Worm (Caenorhabditis elegans): Measurements from ENCODE around the gene rin-1.

The rin-1 gene

DNA sequence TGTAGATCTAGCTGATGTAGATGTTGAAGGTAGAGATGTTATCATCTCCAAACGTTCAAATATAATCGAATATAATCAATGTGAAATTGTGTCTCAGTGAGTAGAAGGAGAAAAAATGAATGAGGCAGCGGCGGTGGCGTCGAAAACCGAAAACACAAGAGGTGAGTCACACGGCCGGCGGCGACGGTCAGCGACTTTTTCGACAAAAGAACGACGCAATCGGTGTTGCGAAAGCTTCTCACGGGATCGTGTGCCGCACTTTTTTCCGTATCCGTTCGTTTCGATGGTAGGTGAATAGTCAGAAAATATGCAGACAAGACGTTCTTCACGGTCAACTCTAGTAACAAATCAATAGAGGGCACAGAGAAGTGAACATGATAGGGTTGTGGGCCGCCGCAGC, at the start of gene rin-1:
TSS of gene rin-1 (minus strand) at position 101 of the 400 bp plus-strand sequence.
- no peak for TF ChIP-seq unc-62 (GFP tag; optimal IDR thresholded peaks at IDR 0.05)

DNA sequence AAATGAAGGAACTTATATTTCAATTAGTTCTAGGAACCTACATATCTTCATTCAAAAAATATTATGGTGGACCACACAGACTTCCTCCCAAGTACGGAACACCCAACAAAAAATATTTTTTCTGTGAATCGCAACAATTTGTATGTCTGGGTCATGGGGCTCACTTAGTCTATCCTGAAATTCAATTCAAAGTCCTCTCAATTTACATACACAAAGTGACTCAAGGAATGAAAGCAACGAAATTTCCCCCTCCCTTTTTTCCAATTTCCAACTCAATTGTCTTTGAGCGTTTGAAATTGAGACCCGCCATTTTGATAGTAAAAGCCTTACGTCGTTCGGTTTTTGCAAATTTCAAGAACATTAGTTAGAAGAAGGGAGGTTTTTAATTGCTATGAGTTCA, 44.0 kb upstream of the rin-1 start:
- TF ChIP-seq unc-62 (GFP tag; optimal IDR thresholded peaks at IDR 0.05): no peak

DNA sequence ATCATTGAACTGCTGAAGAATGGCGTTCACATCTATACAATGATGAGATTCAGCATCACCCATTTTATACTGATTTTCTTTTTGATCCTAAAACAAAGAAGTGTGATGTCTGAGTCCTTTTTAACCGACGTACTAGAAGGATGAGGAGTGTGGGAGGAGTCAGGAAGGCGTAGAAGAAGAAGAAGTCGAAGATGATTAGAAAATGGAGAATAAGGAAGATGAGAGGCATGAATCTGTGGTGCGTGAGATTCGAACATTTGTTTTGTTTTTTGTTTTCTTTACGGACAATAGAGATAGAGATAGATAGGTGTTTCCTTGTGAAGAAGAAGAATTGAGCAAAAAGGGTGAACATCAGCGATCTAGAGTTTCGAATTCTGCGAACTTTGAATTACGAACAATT, 43.1 kb upstream of the rin-1 start, which contains the start of gene npr-13:
TSS of gene npr-13 (minus strand) at position 101 of the 400 bp plus-strand sequence.
- TF ChIP-seq unc-62 (GFP tag; optimal IDR thresholded peaks at IDR 0.05): no peak

DNA sequence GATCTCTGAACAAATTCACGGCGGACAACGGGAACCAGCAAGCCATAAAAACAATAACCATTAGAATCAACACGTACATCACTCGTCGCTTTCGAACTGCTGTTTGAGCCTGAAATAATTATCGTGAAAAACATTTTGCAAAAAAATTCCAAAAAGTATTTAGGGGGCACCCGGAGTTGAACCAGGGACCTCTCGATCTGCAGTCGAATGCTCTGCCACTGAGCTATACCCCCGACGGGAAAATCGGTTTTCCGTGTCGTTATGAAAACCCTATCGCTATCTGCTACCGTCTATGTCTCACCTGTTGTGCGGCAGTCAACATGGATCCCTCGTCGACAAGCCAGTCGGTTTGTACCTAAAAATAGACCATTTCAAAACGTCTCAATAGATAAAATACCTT, 40.2 kb upstream of the rin-1 start:
- no peak for TF ChIP-seq unc-62 (GFP tag; optimal IDR thresholded peaks at IDR 0.05)

DNA sequence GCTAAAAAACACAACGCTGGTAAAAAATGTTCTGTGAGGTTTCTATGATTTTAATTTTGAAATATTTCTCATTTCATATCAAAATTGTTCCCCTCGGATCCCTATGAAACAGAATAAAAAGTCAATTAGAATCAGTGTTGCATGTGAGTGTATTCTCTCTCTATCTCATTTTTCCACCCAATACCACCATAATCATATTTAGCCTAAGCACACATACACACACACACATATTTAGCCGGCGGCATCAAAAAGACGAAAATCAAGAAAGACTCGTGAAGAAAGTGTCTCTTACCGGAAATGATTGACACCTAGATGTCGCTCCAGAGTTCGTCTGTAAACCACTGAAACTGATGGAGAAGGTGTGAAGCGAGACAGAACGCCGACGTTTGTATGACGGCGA, 38.9 kb upstream of the rin-1 start:
- TF ChIP-seq unc-62 (GFP tag; optimal IDR thresholded peaks at IDR 0.05): no peak

DNA sequence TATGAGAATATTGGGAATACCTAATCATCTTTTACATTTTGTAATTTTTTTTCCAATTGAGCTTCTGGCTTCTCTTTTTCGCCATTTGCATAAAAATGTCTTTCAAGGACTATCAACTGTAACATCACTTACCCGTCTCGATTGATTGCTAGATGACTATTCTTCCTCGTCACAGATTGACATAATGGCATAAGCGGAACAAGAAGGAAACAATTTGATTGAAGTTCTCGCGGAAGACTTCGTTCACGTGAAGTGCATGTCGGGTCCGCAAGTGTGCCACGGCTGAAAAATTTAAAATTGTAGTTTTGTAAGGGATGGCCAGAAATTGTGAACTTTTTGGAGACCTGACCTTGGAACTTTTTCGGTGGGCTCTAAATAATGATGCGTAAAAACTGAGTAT, 38.3 kb upstream of the rin-1 start:
- no peak for TF ChIP-seq unc-62 (GFP tag; optimal IDR thresholded peaks at IDR 0.05)

DNA sequence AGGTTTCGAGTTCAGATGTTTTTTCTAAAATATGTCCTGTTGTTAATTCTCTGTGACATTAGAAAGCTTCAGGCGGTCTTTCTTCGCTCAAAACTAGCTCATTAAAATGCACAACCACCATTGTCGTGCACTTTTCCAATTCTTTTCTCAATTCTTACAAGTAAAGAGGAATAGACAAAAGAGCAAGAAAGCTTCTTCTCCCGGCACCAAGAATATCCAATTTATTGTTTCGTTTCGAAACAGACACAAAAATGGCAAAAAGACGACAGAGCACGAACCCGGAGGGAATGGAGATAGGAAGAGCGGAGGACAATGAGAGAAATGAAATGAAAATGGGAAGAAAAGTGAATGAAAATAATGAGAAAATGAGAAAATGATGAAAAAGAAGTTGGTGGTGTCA, 37.2 kb upstream of the rin-1 start:
- no peak for TF ChIP-seq unc-62 (GFP tag; optimal IDR thresholded peaks at IDR 0.05)

DNA sequence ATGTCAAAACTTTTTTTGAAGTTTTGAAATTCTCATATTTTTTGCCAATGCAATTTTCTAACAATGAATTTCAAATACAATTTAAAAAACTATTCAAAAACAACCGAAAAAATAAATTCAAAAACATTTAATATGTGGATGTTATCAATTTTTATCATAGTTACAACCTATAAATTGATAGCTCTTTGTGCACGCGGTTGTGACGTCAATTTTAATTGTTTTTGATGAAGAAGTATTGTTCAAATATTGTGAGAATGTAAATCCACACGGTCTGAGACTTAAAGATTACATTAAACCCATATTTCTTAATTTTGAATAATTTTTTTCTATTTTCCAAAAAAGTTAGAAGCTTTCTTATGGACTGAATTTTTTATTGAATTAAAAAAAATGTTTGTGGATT, 36.6 kb upstream of the rin-1 start:
- TF ChIP-seq unc-62 (GFP tag; optimal IDR thresholded peaks at IDR 0.05): no peak

DNA sequence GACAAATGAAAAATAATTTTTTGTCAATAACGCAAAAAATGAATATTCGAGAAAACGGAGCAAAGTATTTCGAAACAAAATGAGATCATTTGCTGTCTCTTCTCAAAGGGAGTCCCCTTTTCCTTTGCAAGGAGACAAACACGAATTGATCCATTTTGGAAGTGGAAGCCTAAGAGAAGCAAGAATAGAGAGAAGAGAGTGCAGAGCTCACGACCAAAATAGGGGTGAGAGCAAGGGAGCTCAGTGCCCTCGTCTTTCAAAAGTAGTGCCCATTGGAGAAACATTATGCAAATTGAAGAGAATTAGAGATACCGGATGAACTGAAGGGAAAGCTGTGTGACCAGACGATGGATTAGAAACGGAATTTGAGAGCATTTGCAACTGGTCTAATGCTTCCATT, 35.8 kb upstream of the rin-1 start:
- TF ChIP-seq unc-62 (GFP tag; optimal IDR thresholded peaks at IDR 0.05): no peak

DNA sequence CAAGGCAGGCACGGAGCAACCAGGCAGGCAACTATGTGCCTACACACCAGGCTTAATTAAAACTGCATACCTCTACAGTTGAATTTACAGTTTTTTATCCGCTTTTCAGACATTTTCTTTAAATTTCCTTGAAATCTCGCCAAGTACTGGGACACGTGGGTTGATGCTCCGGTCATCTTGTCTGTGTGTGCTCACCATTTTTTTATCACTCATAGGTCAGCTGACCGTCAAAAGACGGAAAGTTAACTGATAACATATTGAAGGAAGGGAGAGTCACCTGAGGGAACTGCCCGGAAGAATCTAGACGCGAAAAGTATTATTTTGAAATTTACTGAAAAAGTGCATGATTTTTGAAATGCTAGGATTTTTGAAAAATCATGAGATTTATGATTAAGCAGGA, 35.1 kb upstream of the rin-1 start:
- no peak for TF ChIP-seq unc-62 (GFP tag; optimal IDR thresholded peaks at IDR 0.05)

DNA sequence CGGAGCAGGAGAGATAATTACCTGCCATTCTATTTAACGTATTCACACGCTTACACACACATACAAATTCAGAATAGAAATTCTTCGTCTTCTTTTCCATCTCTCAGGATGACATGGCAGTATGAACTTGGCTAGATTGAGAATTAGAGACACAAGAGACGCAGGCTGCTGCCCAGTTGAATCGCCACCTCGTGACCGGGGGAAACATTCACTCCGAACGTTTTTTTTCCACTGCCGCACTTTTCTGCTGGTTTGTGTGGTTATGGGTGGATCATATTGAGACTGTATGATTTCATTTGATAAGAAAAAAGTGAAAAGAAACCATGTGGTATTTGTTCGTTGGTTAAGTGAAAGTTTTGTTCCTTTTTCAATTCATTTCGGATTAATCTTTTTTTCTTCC, 34.2 kb upstream of the rin-1 start:
- no peak for TF ChIP-seq unc-62 (GFP tag; optimal IDR thresholded peaks at IDR 0.05)

DNA sequence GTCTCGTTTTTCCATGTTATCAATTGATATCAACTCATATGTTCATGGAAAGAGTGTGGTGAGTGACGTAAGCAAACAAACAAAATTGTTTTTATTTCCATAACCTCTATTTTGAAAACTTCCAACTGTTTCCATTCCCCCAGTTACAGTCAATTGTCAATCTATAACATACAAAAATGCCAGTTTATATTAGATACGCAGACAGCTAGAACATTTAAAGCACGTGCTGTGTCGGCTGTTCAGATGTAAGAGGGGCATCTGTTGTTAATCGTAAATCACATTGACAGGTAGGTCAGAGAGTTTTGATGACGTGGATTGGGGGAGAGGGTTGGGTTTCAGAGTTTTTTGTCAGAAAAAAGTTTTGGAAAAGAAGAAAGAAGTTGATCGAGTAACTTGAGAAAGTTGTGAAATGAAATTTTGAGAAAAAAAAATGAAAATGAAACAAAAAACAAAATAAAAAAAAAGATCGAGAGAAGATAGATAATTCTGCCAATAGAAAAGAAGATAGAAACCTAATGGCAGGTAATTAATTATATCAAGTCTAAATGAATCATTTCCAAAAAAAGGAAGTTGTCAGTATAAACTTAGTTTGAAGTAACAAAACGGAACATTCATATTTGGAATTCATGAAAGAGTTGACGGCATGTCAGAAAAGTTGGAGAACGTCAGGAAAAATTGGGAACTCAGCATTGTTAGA, 33.3 kb upstream of the rin-1 start:
- TF ChIP-seq unc-62 (GFP tag; optimal IDR thresholded peaks at IDR 0.05): no peak

DNA sequence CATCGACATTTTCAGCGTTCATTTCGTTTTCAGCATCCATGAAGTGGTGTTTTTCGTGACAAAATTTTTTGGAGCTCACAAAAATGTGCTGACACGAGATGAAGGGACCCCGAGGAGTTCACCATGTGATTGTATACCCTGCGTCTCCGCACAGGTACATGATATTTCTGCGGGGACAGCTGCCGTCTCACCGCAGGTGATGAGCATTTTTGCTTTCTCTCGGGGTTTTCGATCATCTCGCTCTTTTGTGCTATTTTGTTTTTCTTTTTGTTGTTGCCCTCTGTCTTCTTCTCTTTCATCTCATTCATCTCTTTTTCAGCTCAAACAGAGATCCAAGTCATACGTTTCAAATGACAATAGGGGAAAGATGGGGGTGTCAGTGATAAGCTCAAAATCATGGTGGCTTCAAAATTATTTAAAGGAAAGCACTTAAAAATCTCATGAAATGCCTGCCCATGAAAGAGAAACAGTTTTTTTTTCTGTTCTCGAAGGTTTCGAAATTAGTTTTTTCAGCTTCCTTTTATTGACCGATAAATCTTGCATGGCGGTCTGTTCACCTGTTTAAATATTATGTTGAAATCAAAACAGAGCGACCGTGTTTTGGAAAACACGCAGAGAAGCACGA, 32.0 kb upstream of the rin-1 start, which contains the start of gene ret-1:
TSS of gene ret-1 (minus strand) at position 123 of the 625 bp plus-strand sequence.
- TF ChIP-seq unc-62 (GFP tag; optimal IDR thresholded peaks at IDR 0.05): no peak

DNA sequence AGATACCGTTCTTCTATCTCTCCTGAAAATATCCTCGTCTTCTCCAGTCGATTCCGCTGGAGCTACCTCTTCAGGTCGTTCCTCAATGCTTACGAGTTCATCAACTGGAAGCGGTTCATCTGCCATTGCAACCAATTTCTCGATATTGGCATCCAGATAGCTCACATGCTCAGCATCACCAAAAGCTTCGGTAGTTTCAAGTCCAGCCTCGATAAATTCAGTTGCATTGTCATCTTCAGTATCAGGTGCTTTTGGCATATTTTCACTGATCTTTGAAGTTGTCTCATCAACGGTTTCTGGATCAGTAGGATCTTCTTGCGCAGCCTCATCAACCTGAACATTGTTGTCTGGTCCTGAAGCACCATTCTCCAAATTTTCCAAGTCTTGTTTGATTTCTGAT, 26.3 kb upstream of the rin-1 start:
- TF ChIP-seq unc-62 (GFP tag; optimal IDR thresholded peaks at IDR 0.05): no peak

DNA sequence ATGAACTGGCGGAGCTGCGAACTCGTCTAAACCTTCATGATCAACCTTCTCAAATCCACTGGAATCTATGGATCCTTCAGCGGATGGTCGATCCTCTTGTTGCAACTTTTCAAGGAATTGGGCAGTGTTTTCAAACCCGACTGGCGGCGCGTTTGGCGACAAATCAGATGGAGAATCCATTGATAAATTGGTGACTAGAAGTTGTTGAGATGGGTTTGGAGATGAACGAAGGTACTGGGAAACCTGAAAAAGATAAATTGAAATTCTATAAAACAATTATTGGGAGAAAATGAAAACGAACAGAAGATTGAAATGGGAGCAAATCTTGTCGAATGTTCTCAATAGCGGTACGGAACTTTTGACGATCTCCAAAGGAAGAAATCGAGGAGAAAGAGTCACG, 22.7 kb upstream of the rin-1 start:
- no peak for TF ChIP-seq unc-62 (GFP tag; optimal IDR thresholded peaks at IDR 0.05)

DNA sequence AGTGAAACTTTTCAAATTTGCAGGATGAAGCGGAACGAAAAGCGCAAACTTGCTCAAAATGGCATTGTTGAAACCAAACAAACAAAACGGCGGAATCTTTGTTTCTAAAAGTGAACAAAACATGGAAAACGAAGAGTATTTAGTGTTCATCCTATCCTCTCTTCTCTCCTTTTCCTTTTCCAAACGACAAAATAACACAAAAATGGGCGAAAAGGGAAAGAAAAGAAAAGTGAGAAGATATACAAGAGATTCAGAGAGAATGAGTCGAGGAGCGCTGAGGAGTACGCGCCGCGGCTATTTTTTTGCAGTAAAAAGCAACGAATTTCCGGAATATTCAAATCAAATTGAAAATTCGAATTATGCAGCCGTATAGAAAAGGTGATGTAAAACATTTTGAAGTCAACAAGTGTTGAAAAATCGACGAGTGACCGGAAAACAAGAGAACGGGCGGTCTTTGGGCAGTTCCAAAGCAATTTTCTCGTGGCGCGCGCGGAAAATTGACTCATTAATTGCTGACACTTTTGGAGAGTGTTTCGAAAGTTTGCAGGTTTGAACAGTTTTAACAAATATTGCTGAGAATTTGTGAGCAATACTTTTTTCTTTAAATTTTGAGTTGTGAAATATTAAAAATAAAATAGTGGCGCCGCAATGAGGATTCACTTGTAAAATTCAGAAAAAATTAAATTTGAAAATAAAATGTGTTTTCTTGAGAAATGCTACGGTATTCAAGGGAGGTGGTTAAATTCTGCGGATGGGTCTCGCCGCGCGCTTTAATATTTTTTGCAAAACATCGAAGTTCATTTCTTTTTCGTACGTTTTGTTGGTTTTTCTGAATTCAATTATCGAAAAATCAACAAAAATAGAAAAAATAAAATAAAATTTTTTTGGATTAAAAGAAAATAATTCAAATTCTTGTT, 19.9 kb upstream of the rin-1 start:
- no peak for TF ChIP-seq unc-62 (GFP tag; optimal IDR thresholded peaks at IDR 0.05)
